Worm (Caenorhabditis elegans): Measurements from ENCODE around the gene gst-26.

DNA sequence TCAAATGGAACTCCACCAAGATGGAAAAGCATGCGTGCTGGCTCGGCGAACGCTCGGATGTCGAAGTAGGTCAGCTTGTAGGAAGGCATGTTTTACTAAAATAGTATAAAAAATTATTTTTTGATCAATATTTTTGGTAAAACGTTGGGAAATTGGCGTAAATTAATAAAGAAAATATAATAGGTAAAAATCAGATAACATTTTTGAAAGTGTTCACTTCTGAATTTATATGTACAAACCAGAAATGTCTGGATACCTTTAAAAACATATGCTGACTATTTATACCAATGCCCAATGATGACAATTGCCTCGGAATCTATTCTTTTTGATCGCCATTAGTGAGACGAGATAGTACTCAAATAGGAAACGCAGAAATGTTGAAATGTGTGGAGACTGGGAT is 20.9 kb upstream of the gst-26 start, which contains the start of gene gst-35:
- TF ChIP-seq C17E4.6 (GFP tag; IDR thresholded peaks at IDR 0.05), result no peak
- TF ChIP-seq hlh-12 (tag; optimal IDR thresholded peaks at IDR 0.05), result no peak
- no peak for TF ChIP-seq lin-35 (GFP tag; optimal IDR thresholded peaks at IDR 0.05)
- TF ChIP-seq rpc-1 (optimal IDR thresholded peaks at IDR 0.05), result no peak
- TF ChIP-seq rpc-1 (tag; optimal IDR thresholded peaks at IDR 0.05), result no peak
- no peak for TF ChIP-seq Y79H2A.3 (GFP tag; conservative IDR thresholded peaks at IDR 0.05)
- no peak for TF ChIP-seq chd-7 (tag; optimal IDR thresholded peaks at IDR 0.05)
- no peak for TF ChIP-seq ets-4 (GFP tag; optimal IDR thresholded peaks at IDR 0.05)
- TF ChIP-seq sea-2 (GFP tag; IDR thresholded peaks at IDR 0.05), result no peak
- TF ChIP-seq F57C9.4 (tag; optimal IDR thresholded peaks at IDR 0.05), result no peak
- TF ChIP-seq F22D6.2 (tag; optimal IDR thresholded peaks at IDR 0.05), result no peak
- TF ChIP-seq snpc-4 (GFP tag; optimal IDR thresholded peaks at IDR 0.05), result no peak
- no peak for TF ChIP-seq snpc-4 (tag; optimal IDR thresholded peaks at IDR 0.05)
- TF ChIP-seq nhr-27 (tag; optimal IDR thresholded peaks at IDR 0.05), result no peak
- no peak for TF ChIP-seq akir-1 (GFP tag; optimal IDR thresholded peaks at IDR 0.05)
